Worm (Caenorhabditis elegans) whole organism, L4/young adult: Measurements from ENCODE around the gene clec-58.

ENCODE experiments used
- W03F9.2 ChIP-seq: fragments of 150-350 bp; optimal IDR thresholded peaks from 2 replicates; lab custom pipeline; 2014; ENCODE audit warnings: missing biosample characterization, missing genetic modification characterization
- dao-5 ChIP-seq: sonication (generic microtip); optimal IDR thresholded peaks from 2 replicates; lab custom pipeline; 2016; ENCODE audit warnings: missing genotype, missing genetic modification characterization, moderate library complexity, missing compliant biosample characterization
- him-1 ChIP-seq: sonication (generic microtip); optimal IDR thresholded peaks from 2 replicates; lab custom pipeline; 2016; ENCODE audit warnings: missing genotype, missing genetic modification reagents, missing genetic modification characterization, missing compliant biosample characterization

Gene clec-58

DNA sequence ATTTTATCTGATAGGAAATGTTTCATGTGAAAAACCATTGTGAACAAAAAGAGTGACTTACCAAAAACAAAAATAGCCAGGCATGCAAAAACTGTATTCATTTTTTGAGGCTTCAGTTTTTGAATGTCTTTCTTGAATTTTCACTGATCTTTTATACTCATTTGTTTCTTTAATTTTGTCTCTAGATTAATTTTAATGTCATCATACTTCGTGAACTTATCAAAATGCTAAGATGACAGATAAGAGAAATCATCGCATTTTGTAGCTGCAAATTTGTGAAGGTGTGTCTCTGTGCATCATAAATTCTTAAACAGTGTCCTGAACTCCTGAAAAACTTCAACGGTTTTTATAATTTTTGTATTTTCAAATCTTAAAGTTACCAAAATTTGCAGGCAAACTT, at the start of gene clec-58:
TSS of gene clec-58 (minus strand) at position 101 of the 400 bp plus-strand sequence.
- TF ChIP-seq dao-5 (tag; lab: Kevin White, UChicago) (no peak), him-1 (no peak), W03F9.2 (tag; lab: Kevin White, UChicago) (no peak)

DNA sequence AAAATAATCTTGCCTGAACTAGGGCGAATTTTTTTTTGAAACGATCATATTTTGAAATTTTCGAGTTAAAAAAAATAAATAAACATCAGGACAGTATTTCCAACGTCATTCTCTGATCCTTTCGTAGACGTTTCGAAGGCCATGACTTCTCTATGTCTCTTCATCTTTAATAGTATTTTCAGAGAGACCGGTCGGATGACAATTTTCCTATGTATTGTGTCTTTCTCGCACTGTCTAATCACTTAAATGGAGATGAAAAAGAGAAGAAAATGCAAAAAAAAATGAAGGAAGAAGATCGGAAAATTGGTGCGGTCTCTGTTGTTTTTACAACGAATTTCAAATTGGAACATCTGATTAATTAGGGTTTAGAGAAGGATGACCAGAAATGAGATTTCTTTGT, 49.2 kb upstream of the clec-58 start:
- TF ChIP-seq W03F9.2 (tag; lab: Kevin White, UChicago) = no peak
- no peak for TF ChIP-seq dao-5 (tag; lab: Kevin White, UChicago)
- no peak for TF ChIP-seq him-1

DNA sequence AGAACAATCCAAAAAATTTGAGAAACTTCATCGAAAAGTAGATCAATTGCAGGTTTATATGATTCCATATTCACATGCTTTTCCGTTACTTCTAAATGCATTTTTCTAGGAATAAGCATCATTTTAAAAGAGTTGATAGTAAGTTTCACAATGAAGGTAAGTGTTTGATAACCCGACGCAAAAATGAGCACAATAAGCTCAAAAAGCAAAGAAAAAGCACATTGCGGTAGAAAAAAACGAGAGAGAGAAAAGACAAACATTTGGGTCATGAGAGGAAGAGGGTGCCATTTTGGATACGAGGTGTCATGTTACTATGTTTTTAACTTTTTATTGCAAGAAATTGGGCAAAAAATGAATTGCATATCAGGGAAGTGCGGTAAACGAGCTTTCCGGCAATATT, 48.4 kb upstream of the clec-58 start, which contains the start of gene F59B10.6:
TSS of gene F59B10.6 (minus strand) at position 101 of the 400 bp plus-strand sequence.
- TF ChIP-seq W03F9.2 (tag; lab: Kevin White, UChicago) = no peak
- TF ChIP-seq him-1 = no peak
- no peak for TF ChIP-seq dao-5 (tag; lab: Kevin White, UChicago)

DNA sequence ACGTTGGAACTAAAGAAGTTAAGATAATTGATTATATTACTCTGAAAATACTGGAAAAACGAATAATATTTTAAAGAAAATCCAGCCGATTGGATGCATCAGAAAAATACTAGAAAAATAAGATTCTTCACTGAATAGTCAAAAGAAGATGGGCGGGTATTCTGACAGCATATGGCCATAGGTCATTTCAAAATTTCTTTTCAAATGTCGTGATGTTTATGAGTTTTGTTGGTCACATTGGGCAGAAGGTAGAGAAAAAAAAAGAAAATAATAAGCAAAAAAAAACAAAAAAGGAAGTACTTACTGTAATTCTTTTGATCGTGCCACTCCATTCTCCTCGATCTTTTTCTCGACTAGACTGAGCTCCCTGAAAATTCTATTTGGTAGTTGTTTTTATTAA, 47.6 kb upstream of the clec-58 start, which contains the start of gene F59B10.5:
TSS of gene F59B10.5 (minus strand) at position 101 of the 400 bp plus-strand sequence.
- TF ChIP-seq W03F9.2 (tag; lab: Kevin White, UChicago) (no peak), dao-5 (tag; lab: Kevin White, UChicago) (no peak), him-1 (no peak)

DNA sequence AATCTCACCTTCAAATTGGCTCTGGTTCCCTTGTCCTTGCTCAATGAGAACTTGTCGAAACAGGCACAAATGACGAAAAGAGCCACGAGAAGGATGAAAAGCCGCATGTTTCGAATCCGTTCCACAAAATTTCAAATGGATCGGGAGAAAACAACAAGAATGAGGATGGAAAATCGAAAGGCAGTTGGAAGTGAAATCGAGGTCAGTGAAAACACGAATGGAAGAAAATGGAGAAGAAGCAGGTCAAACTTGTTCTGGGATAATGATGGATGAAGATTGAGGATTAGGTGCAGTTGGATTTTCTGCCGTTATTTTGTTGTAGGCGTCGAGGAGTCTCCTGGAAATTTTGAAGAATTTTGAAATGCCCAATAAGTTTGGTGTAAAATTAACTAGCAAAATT, 47.1 kb upstream of the clec-58 start:
- TF ChIP-seq him-1 (no peak), W03F9.2 (tag; lab: Kevin White, UChicago) (no peak), dao-5 (tag; lab: Kevin White, UChicago) (no peak)

DNA sequence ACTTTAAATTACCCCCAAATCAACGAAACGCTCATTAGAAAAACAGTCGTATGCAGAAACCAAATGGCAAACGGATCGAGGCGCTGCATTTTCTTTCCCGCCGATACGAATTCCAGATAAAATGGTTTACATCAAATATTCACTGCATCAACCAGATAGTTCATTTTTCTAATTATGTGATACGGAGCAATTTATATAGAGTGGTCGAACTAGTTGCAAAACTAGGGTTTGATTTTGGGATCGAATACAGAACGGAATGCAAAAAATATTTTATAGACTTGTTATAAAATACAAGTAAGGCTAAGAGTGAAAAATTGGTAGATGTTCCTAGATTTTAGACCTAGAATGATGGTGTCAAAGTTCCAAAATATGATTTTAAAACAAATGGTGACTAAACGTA, 43.9 kb upstream of the clec-58 start:
- TF ChIP-seq him-1 = no peak
- TF ChIP-seq dao-5 (tag; lab: Kevin White, UChicago) = no peak
- no peak for TF ChIP-seq W03F9.2 (tag; lab: Kevin White, UChicago)

DNA sequence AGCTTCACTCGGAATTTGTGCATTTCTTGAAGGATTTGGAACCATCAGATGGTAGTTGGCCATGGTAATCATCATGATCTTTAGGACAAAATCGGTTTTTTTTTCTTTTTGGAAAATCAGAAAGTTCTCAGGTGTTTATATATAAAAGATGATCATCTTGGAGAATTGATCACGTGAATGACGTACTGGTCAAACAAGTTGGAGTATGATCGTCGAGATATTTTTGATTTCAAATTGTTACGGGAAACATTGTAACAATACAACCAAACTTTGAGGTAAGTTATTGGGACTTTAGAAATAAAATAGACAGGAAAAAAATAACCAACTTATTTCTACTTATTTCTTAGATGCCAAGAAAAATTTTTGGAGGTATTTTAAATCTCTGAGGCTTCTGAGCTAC, 43.1 kb upstream of the clec-58 start, which contains the start of gene F59B10.4:
TSS of gene F59B10.4 (minus strand) at position 101 of the 400 bp plus-strand sequence.
- TF ChIP-seq him-1 = no peak
- no peak for TF ChIP-seq W03F9.2 (tag; lab: Kevin White, UChicago)
- TF ChIP-seq dao-5 (tag; lab: Kevin White, UChicago) = no peak

DNA sequence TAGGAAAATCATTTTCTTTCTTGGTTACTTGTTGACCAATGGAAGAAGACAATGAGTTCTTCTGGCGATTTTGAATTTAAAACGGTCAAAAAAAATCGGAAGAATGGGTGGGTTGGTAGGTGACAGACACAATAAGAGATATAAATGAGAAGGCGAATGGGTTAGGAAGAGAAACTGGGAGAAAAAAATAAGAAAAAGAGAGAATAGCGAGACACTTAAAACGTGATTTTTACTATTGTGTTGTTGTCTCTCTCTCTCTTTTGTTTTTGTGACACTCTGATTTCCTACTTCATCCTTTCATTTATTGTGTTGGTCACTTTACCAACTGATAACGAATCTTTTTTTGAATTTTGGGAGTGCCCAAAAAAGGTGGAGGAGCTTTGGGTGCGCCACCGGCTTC, 40.4 kb upstream of the clec-58 start:
- TF ChIP-seq dao-5 (tag; lab: Kevin White, UChicago) (no peak), W03F9.2 (tag; lab: Kevin White, UChicago) (no peak), him-1 (no peak)

DNA sequence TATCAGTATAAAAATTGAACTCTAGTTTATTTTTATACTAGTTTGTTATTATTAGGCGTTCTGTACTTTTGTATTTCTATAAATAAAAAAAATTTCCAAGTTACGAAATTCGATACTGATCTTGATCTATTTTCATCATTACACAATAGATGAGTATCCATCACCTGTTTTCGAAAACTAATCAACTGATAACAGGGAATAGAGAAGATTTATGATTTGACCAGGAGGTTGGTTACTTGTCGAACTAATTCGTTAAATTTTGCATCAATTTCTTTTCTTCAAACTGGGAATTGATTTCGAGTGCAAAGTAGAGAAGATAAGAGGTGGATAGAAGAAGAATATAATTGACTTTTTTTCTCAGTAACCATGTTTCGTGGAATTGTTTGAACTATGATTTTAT, 39.5 kb upstream of the clec-58 start:
- no peak for TF ChIP-seq dao-5 (tag; lab: Kevin White, UChicago)

DNA sequence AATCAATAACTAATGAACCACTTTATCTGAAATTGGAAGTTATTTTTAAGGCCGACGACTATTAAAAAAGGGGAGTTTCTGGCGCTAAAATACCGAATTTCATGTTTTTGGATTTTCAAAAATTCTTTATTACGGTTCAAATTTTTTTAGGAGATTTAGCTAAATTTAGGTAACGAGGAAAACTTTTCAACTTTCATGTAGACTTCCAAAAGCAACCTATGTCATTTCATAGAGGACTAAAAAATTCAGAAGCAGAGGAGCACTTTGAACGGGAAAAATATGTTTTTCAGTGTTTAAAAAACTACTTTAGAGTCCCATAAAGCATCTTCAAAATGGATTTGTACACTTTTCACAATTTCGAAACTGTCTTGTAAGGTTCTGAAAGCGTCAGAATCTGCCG, 37.4 kb upstream of the clec-58 start:
- TF ChIP-seq him-1 = no peak
- TF ChIP-seq W03F9.2 (tag; lab: Kevin White, UChicago) = no peak
- no peak for TF ChIP-seq dao-5 (tag; lab: Kevin White, UChicago)

DNA sequence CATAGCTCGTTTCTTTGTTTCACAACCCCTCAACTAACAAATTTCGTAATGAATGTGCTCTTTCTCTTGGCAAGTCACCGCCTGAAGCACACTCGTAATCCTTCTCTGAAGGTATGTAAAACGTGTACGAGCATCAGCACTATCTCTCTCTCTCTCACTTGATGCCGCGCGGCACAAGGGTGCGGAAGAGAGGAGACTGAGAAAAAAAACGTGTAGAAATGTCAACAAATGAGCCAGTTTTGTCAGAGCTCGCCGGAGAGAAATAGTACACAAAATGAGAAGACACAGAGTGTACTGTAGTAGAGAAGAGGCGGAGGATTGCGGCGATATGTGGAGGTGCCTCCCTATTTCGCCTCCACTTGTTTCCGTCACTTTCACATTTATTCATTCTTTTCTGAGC, 34.3 kb upstream of the clec-58 start, which contains the start of gene F59B10.3:
TSS of gene F59B10.3 (plus strand) at position 301 of the 400 bp plus-strand sequence.
- TF ChIP-seq him-1 (no peak), dao-5 (tag; lab: Kevin White, UChicago) (no peak), W03F9.2 (tag; lab: Kevin White, UChicago) (no peak)

DNA sequence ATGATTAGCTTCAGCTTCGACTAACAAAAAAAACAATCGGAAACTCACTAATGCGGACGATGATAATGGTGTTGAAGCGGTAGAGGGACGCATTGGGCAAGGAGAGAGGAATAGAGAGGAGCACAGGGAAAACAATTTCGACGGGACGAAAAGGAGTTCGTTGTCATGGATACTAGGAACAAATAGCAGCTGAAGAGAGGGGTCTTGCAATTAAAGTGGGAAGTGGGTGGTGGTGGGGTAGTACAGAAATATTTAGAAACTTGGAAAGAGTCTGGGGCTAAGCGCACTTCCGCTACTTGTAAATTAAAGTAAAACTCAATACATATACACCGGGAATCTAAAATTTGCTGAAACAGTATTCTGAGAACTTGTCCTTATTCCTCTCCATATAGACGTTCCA, 33.8 kb upstream of the clec-58 start, which contains the start of gene F59B10.2:
TSS of gene F59B10.2 (minus strand) at position 101 of the 400 bp plus-strand sequence.
- no peak for TF ChIP-seq dao-5 (tag; lab: Kevin White, UChicago)
- no peak for TF ChIP-seq W03F9.2 (tag; lab: Kevin White, UChicago)
- no peak for TF ChIP-seq him-1

DNA sequence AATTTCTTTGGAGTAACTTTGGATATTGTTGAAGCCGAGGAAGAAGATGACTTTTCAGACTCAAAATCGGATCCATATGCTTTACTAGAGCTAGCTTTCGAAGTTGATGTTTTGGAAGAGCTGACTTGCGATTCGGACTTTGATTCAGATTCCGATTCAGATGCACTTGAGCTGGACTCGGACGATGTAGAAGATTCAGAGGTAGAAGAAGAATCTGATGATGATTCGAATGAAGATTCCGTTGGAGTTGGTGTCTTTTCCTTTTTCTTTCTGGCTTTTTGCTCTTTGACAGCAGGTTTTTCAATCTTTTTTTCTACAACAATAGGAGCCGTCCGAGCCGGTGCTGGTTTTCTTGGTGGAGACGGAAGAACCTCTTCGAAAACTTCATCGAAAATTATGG, 32.0 kb upstream of the clec-58 start:
- TF ChIP-seq him-1 (no peak), W03F9.2 (tag; lab: Kevin White, UChicago) (no peak), dao-5 (tag; lab: Kevin White, UChicago) (no peak)

DNA sequence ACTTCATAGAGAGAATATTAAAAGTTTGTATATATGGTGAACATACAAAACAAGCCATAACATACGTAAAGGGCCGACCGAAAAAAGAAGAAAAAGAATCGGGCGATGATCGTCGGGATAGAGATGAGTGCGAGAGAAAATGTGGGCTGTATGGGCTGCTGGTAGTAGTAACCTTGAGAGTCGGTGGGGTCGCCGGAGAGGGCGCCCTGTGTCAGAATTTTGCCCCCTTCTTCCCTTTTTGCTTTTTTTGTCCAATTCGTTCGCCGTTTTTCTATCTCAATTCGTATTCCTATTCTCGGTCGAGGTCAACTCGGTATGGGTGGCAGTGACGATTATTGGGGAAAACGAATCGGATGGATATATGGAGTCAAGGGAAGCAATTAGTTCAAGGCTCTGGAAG, 30.0 kb upstream of the clec-58 start:
- TF ChIP-seq dao-5 (tag; lab: Kevin White, UChicago) = no peak
- no peak for TF ChIP-seq him-1
- TF ChIP-seq W03F9.2 (tag; lab: Kevin White, UChicago) = no peak

DNA sequence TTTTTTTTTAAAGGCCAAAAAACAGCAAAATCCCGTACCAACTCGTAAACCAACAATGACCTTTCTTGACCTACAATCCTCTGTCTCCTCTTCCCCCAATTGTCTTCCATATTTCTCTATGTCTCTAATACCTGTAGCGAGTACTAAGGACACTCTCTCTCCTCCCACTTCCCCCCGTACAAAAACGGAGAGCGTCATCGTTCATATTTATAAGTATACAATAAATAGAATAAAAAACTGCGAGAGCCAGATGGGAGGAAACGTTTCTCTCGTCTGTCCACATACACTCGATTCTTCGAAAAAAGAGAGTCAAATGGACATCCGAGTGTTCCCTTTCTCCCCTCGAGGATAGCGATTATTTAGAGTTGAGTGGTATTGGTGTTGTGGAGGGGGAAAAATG, 28.8 kb upstream of the clec-58 start:
- TF ChIP-seq dao-5 (tag; lab: Kevin White, UChicago) (no peak), W03F9.2 (tag; lab: Kevin White, UChicago) (no peak), him-1 (no peak)
